Fruit fly (Drosophila melanogaster) S2 (cell line): Measurements from ENCODE around the gene HP1b.

Source experiments
- CG8478 ChIP-seq: fragments of >200 bp; optimal IDR thresholded peaks from 2 replicates; lab custom pipeline; 2018
- CTCF ChIP-seq, 2 experiments: fragments of >200 bp; optimal IDR thresholded peaks; 2 replicates each; lab custom pipeline; 2018

DNA sequence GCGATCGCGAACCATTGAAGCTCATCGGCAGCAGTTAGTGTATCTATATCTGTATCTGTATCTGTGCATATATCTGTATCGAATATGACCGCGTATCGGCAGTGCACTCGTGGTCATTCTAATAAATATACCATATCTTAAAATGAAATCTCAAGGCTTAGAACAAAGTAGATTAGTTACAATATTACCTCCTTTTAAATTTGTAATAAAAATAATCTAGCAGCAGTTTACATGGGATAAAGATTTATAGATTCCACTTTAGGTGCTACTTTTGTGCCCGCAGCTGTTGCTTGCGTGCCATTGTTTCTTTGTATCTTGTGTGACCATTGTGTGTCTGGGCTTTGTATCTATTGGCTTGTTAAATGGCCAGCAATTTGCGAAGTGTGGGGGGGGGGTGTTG is 20.8 kb upstream of the HP1b start:
- TF ChIP-seq CTCF (optimal IDR thresholded peaks at IDR 0.05; lab: Kevin White, UChicago) = no peak
- no peak for TF ChIP-seq CG8478 (lab: Kevin White, UChicago)
